Worm (Caenorhabditis elegans): ENCODE measurements around the gene nep-15.

- no peak for TF ChIP-seq nhr-237 (tag; optimal IDR thresholded peaks at IDR 0.05)
- no peak for TF ChIP-seq nhr-90 (tag; optimal IDR thresholded peaks at IDR 0.05; ENCODE audit: poor library complexity)
- no peak for TF ChIP-seq ceh-90 (tag; optimal IDR thresholded peaks at IDR 0.05)
Observed at ce11 chrX:8323371-8323770, 48.6 kb upstream of the nep-15 start, which contains the start of gene R09F10.1.
